Worm (Caenorhabditis elegans): ENCODE data around the gene spig-10.

The spig-10 gene

DNA sequence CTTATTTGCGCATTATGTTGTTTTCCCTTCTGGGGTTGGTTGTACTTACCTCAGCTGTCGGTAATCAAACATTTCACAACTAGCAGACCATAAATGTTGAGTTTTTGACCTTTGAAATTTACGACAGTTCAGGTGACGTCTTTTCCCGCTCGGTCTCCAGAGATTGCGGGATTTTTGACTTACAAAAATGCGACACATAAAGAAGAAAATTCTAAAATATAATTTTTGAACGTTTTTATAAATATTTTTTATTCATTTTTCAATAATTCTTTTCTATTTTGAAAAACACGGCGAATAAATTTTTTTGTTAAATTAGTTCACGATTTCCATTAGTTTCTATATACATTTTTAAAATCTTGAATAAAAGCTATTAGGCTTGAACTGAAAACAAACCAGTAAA lies 23.3 kb upstream of the spig-10 start, which contains the start of gene nhr-161:
Gene nhr-161 (minus strand): TSS at position 101 of the 400 bp plus-strand sequence.
- TF ChIP-seq ztf-1 (GFP tag; conservative IDR thresholded peaks at IDR 0.05) (no peak), aly-2 (tag; optimal IDR thresholded peaks at IDR 0.05) (no peak)

- TF ChIP-seq ceh-82 (tag; optimal IDR thresholded peaks at IDR 0.05) (no peak), ceh-16 (tag; optimal IDR thresholded peaks at IDR 0.05) (no peak), nhr-237 (tag; optimal IDR thresholded peaks at IDR 0.05) (no peak), fos-1 (tag; optimal IDR thresholded peaks at IDR 0.05) (no peak), nhr-10 (tag; optimal IDR thresholded peaks at IDR 0.05) (no peak), nhr-129 (tag; optimal IDR thresholded peaks at IDR 0.05) (no peak), sma-9 (GFP tag; optimal IDR thresholded peaks at IDR 0.05) (no peak), sma-9 (tag; optimal IDR thresholded peaks at IDR 0.05) (no peak), ztf-1 (GFP tag; conservative IDR thresholded peaks at IDR 0.05) (no peak), nhr-23 (tag; optimal IDR thresholded peaks at IDR 0.05) (no peak), dmd-4 (tag; optimal IDR thresholded peaks at IDR 0.05) (no peak), unc-55 (GFP tag; optimal IDR thresholded peaks at IDR 0.05) (no peak), ama-1 (optimal IDR thresholded peaks at IDR 0.05) (no peak), lin-11 (tag; optimal IDR thresholded peaks at IDR 0.05) (no peak)
Measured at ce11 chrV:6985943-6986342, 20.1 kb upstream of the spig-10 start, which contains the start of gene nhr-163. Gene nhr-163, minus strand, starts transcription at chrV:6986043.

ce11 chrV:6987673-6988072 lies 18.4 kb upstream of the spig-10 start, which contains the start of gene nhr-139:
Gene nhr-139, minus strand, starts transcription at chrV:6987773.
- TF ChIP-seq unc-55 (GFP tag; optimal IDR thresholded peaks at IDR 0.05) (no peak), lin-11 (tag; optimal IDR thresholded peaks at IDR 0.05) (no peak), ceh-16 (tag; optimal IDR thresholded peaks at IDR 0.05) (no peak), elt-3 (tag; optimal IDR thresholded peaks at IDR 0.05) (no peak), mab-5 (tag; optimal IDR thresholded peaks at IDR 0.05) (no peak), ceh-82 (tag; optimal IDR thresholded peaks at IDR 0.05) (no peak), Y55F3AM.14 (GFP tag; optimal IDR thresholded peaks at IDR 0.05) (no peak), zag-1 (tag; optimal IDR thresholded peaks at IDR 0.05) (no peak), elt-1 (tag; optimal IDR thresholded peaks at IDR 0.05) (no peak), nhr-77 (tag; optimal IDR thresholded peaks at IDR 0.05) (no peak), fos-1 (tag; optimal IDR thresholded peaks at IDR 0.05) (no peak), nhr-129 (tag; optimal IDR thresholded peaks at IDR 0.05) (no peak), sma-3 (GFP tag; optimal IDR thresholded peaks at IDR 0.05) (no peak), nhr-10 (tag; optimal IDR thresholded peaks at IDR 0.05) (no peak), unc-62 (GFP tag; optimal IDR thresholded peaks at IDR 0.05) (no peak), aly-2 (tag; optimal IDR thresholded peaks at IDR 0.05) (no peak), sma-9 (GFP tag; optimal IDR thresholded peaks at IDR 0.05) (no peak), sma-9 (tag; optimal IDR thresholded peaks at IDR 0.05) (no peak), egl-27 (tag; optimal IDR thresholded peaks at IDR 0.05) (no peak), C34F6.9 (tag; optimal IDR thresholded peaks at IDR 0.05) (no peak), crh-2 (tag; optimal IDR thresholded peaks at IDR 0.05) (no peak)

DNA sequence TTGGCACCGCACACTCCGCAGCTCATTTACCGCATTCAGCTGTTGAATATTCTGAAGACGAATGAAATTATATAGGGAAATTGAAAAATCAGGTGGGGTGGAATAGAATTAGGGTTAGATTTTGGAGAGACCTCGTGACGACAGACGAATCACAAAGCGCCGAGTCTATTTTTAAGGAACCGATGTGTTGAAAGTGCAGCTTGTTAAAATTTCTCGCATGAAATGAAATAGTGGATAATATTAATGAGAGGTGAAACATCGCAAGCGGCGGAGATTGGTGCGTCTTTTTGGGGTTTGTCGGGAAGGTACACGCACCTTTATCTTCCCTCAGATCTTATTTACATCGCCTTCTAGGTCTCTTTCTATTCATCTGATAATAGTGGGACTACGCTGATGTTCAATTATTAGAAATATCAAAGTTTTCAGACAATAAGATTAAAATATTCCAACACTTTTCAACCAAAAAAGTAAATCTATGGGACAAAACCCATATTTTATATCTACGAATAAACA lies 16.4 kb upstream of the spig-10 start, which contains the start of gene nhr-140:
Gene nhr-140 (minus strand): TSS at position 51 of the 513 bp plus-strand sequence.
- TF ChIP-seq C34F6.9 (tag; optimal IDR thresholded peaks at IDR 0.05) (no peak), unc-39 (tag; optimal IDR thresholded peaks at IDR 0.05) (no peak), nhr-25 (tag; optimal IDR thresholded peaks at IDR 0.05) (no peak), R02D3.7 (tag; optimal IDR thresholded peaks at IDR 0.05) (no peak), unc-55 (GFP tag; optimal IDR thresholded peaks at IDR 0.05) (no peak), sma-9 (GFP tag; optimal IDR thresholded peaks at IDR 0.05) (no peak), sma-9 (tag; optimal IDR thresholded peaks at IDR 0.05) (no peak), elt-1 (tag; optimal IDR thresholded peaks at IDR 0.05) (no peak), ztf-11 (tag; optimal IDR thresholded peaks at IDR 0.05) (no peak), aly-2 (tag; optimal IDR thresholded peaks at IDR 0.05) (no peak), F13H6.1 (tag; optimal IDR thresholded peaks at IDR 0.05) (no peak), alr-1 (tag; optimal IDR thresholded peaks at IDR 0.05) (no peak), zag-1 (tag; optimal IDR thresholded peaks at IDR 0.05) (no peak), ztf-4 (tag; optimal IDR thresholded peaks at IDR 0.05) (no peak), egl-27 (tag; optimal IDR thresholded peaks at IDR 0.05) (no peak), mab-5 (tag; optimal IDR thresholded peaks at IDR 0.05) (no peak), ZK546.5 (tag; optimal IDR thresholded peaks at IDR 0.05) (no peak), peb-1 (tag; optimal IDR thresholded peaks at IDR 0.05) (no peak)

DNA sequence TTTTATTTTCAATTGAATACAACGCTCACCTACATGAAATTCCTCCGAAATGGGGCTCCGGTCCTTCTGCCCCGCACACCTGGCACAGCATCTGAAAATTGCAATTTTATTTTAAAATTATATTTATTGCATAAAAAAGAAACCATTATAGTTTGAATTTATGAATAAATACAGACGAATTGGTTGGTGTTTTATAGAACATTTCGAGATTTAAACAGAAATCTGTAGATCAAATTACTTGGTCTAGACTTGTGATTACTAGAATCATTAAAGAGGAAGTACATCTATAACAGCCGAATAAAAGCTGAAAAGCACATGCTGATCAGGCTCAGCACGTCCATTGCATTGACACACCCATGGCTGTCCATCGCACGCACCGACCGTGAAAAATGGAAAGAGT lies 14.3 kb upstream of the spig-10 start, which contains the start of gene nhr-162:
Gene nhr-162 (minus strand): TSS at position 101 of the 400 bp plus-strand sequence.
- TF ChIP-seq nhr-23 (tag; optimal IDR thresholded peaks at IDR 0.05) = no peak
- no peak for TF ChIP-seq lsy-2 (tag; optimal IDR thresholded peaks at IDR 0.05)
- TF ChIP-seq ztf-11 (tag; optimal IDR thresholded peaks at IDR 0.05) = no peak
- no peak for TF ChIP-seq F13H6.1 (tag; optimal IDR thresholded peaks at IDR 0.05)
- TF ChIP-seq nhr-6 (tag; optimal IDR thresholded peaks at IDR 0.05) = no peak
- TF ChIP-seq crh-2 (tag; optimal IDR thresholded peaks at IDR 0.05) = no peak
- no peak for TF ChIP-seq unc-39 (tag; optimal IDR thresholded peaks at IDR 0.05)
- no peak for TF ChIP-seq nhr-12 (tag; optimal IDR thresholded peaks at IDR 0.05)
- no peak for TF ChIP-seq mbf-1 (tag; optimal IDR thresholded peaks at IDR 0.05)
- TF ChIP-seq sem-4 (tag; optimal IDR thresholded peaks at IDR 0.05) = no peak
- no peak for TF ChIP-seq mdl-1 (tag; optimal IDR thresholded peaks at IDR 0.05)
- no peak for TF ChIP-seq sma-3 (GFP tag; optimal IDR thresholded peaks at IDR 0.05)
- TF ChIP-seq nhr-11 (tag; optimal IDR thresholded peaks at IDR 0.05) = no peak
- no peak for TF ChIP-seq dmd-4 (tag; optimal IDR thresholded peaks at IDR 0.05)
- no peak for TF ChIP-seq ceh-16 (tag; optimal IDR thresholded peaks at IDR 0.05)
- no peak for TF ChIP-seq nhr-237 (tag; optimal IDR thresholded peaks at IDR 0.05)
- TF ChIP-seq elt-3 (tag; optimal IDR thresholded peaks at IDR 0.05) = no peak

Measured in whole organism, L2 larva.